Worm (Caenorhabditis elegans): ENCODE data around the gene osm-8.
A peak's percentile ranks its signal among the peaks of the same experiment; 100 is the strongest.

Gene osm-8

DNA sequence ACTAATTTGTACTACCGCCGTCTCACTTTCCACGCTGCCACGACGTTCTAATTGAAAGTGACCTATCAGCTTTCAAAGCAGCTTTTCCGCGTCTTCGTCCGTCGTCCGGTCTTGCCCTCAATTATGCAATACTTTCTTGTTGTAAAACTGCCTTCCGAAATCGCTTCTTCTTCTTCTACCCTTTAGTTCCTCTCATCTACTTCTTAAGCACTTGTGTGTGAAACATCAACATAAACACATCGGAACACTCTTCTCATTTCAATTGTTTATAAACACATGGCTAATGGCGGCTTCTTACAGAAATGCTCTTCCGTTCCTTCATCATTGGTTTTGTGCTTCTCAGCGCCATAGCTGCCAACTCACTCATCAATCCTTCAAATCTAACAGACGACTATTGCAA is 34.9 kb downstream of the osm-8 start, which contains the start of gene F35D2.3:
F35D2.3 (plus strand) TSS at position 301 of the 400 bp plus-strand sequence.
- TF ChIP-seq dve-1 (tag; optimal IDR thresholded peaks at IDR 0.05) (no peak), tbx-7 (tag; optimal IDR thresholded peaks at IDR 0.05) (no peak), ceh-18 (tag; optimal IDR thresholded peaks at IDR 0.05) (no peak), K02D7.2 (tag; optimal IDR thresholded peaks at IDR 0.05) (no peak), ceh-14 (tag; optimal IDR thresholded peaks at IDR 0.05) (no peak), pha-4 (tag; optimal IDR thresholded peaks at IDR 0.05) (no peak), ceh-48 (tag; optimal IDR thresholded peaks at IDR 0.05) (no peak), C08G9.2 (tag; optimal IDR thresholded peaks at IDR 0.05) (no peak), hlh-6 (tag; optimal IDR thresholded peaks at IDR 0.05) (no peak), fkh-6 (tag; optimal IDR thresholded peaks at IDR 0.05) (no peak), ztf-16 (tag; optimal IDR thresholded peaks at IDR 0.05) (no peak), hlh-8 (tag; optimal IDR thresholded peaks at IDR 0.05) (no peak), ceh-22 (tag; optimal IDR thresholded peaks at IDR 0.05) (no peak), hlh-13 (GFP tag; optimal IDR thresholded peaks at IDR 0.05) (no peak), mec-3 (tag; optimal IDR thresholded peaks at IDR 0.05; ENCODE audit: borderline replicate concordance) (no peak), elt-2 (tag; optimal IDR thresholded peaks at IDR 0.05) (no peak), nfya-1 (tag; optimal IDR thresholded peaks at IDR 0.05) (no peak), lin-11 (tag; optimal IDR thresholded peaks at IDR 0.05) (no peak), sox-4 (tag; optimal IDR thresholded peaks at IDR 0.05) (no peak)

DNA sequence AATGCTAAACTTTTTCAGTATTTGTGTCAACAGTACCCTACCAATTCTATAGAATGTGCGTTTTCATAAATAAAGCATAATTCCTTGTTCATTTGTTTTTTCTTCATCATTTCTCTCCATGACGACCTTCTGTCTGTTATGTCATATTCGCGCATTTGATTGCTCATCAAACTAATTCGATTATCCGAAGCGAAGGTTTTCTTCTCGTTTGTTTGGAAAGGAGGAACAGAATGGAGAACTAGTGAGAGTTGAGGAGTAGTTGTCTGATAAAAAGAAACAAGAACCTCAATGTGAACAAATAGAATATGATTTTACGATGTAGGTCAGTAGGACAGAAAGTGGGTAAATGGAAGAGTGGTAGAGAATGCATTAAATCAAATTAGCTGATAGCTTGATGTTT is 42.6 kb downstream of the osm-8 start:
- TF ChIP-seq pqm-1 (tag; optimal IDR thresholded peaks at IDR 0.05) (no peak), C38D4.7 (GFP tag; optimal IDR thresholded peaks at IDR 0.05) (no peak), nfya-1 (tag; optimal IDR thresholded peaks at IDR 0.05) (no peak), elt-2 (tag; optimal IDR thresholded peaks at IDR 0.05) (no peak)

DNA sequence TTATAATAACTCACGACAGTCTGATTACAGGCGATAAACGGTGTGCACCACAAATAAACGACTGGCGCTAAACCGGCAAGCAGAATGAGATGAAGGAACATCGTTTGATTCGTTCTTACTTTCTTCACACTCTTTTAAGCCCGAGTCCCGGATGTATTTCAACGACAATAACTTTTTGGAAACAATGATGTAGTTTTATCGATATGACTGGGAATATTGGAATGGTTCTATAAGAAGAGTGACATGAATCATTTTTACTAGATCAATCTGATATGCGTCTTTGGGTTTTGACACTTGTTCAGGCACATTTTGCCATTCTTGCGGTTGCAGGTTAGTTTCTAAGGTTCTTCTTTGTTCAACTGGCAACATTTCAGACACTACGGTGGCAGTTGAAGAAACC is 43.7 kb downstream of the osm-8 start, which contains the start of the genes ZK1290.11 and ZK1290.1:
ZK1290.11 (minus strand) TSS at position 101 of the 400 bp plus-strand sequence.
ZK1290.1 (plus strand) TSS at position 271 of the 400 bp plus-strand sequence.
- TF ChIP-seq fkh-10 (GFP tag; optimal IDR thresholded peaks at IDR 0.05) (no peak), ceh-6 (GFP tag; optimal IDR thresholded peaks at IDR 0.05) (no peak), fkh-6 (tag; optimal IDR thresholded peaks at IDR 0.05) (no peak), unc-86 (tag; optimal IDR thresholded peaks at IDR 0.05) (no peak), ceh-48 (tag; optimal IDR thresholded peaks at IDR 0.05) (no peak), unc-3 (GFP tag; conservative IDR thresholded peaks at IDR 0.05) (no peak), unc-3 (tag; optimal IDR thresholded peaks at IDR 0.05) (no peak), pros-1 (tag; optimal IDR thresholded peaks at IDR 0.05) (no peak), lim-6 (tag; optimal IDR thresholded peaks at IDR 0.05) (no peak), tbx-2 (tag; optimal IDR thresholded peaks at IDR 0.05) (no peak), tbx-7 (tag; optimal IDR thresholded peaks at IDR 0.05) (no peak), Y22D7AL.16 (tag; optimal IDR thresholded peaks at IDR 0.05) (no peak), nhr-11 (tag; optimal IDR thresholded peaks at IDR 0.05) (no peak), K09A11.1 (tag; optimal IDR thresholded peaks at IDR 0.05; ENCODE audit: insufficient read depth) (no peak), pag-3 (tag; optimal IDR thresholded peaks at IDR 0.05; ENCODE audit: borderline replicate concordance) (no peak), ceh-18 (tag; optimal IDR thresholded peaks at IDR 0.05) (no peak), sdc-2 (tag; optimal IDR thresholded peaks at IDR 0.05) (no peak), unc-42 (tag; optimal IDR thresholded peaks at IDR 0.05) (no peak), pax-1 (tag; optimal IDR thresholded peaks at IDR 0.05) (no peak)

DNA sequence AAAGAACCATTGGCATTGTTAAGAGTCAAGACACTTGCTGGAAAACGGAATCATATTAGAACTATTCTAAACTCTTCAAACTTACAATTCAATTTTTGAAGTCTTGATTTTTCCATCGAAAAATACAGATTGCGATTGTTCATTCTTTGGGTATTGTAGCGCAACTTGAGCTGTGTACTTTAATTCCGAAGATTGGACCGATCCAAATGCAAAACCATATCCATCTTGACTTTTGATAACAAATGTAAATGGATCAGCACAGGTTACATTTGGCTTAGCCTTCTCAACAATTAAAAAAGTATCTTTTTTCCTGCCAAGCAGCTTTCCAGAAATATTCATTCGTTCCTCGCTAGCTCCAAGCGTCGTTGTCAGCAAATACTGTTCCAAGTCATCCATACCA is 44.4 kb downstream of the osm-8 start:
- no peak for TF ChIP-seq fkh-10 (GFP tag; optimal IDR thresholded peaks at IDR 0.05)
- no peak for TF ChIP-seq ceh-22 (tag; optimal IDR thresholded peaks at IDR 0.05)

DNA sequence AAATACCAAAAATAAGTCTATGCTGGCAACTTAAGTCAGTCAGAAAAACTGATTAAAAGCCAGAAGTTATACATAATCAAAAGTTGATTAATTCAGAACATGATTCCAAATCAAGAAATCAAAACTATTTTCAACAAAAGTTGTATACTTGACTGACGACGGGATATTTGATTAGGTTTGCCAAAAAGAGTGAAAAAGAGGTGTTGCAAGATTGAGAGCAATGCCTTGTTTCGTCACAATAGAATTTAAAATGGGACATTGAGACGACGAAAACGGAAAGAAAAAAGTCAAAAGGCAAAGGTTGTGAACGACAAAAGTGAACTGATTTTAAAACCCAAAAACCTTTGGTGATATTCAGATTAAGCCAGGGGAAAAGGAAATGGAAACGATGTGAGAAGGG is 46.3 kb downstream of the osm-8 start:
- TF ChIP-seq K02D7.2 (tag; optimal IDR thresholded peaks at IDR 0.05) (no peak), unc-42 (tag; optimal IDR thresholded peaks at IDR 0.05) (peak; percentile 69)

Measured in whole organism, late embryonic.